Fruit fly (Drosophila melanogaster): ENCODE results near the gene Osi13.

dm6 chr3R:6329774-6330298 is 38.3 kb downstream of the Osi13 start, which contains the start of gene Osi18:
- TF ChIP-seq CG11617 (GFP tag; optimal IDR thresholded peaks at IDR 0.05) (no peak), CG1620 (GFP tag; optimal IDR thresholded peaks at IDR 0.05) (no peak), CG33017 (tag; optimal IDR thresholded peaks at IDR 0.05) (no peak), Mnt (GFP tag; optimal IDR thresholded peaks at IDR 0.05) (no peak), CG14711 (tag; optimal IDR thresholded peaks at IDR 0.05) (no peak), Clk (GFP tag; optimal IDR thresholded peaks at IDR 0.05) (no peak), kay (GFP tag; ENCODE audit: borderline replicate concordance) (no peak), tj (GFP tag; optimal IDR thresholded peaks at IDR 0.05) (no peak), bab1 (GFP tag; optimal IDR thresholded peaks at IDR 0.05) (no peak), Crg-1 (GFP tag; optimal IDR thresholded peaks at IDR 0.05) (no peak), CG12768 (GFP tag; optimal IDR thresholded peaks at IDR 0.05) (no peak), CG5204 (GFP tag; optimal IDR thresholded peaks at IDR 0.05) (no peak), cnc (optimal IDR thresholded peaks at IDR 0.05) (no peak)

Measured in whole organism, adult.